Worm (Caenorhabditis elegans): ENCODE measurements around the gene K12H6.7.

ce11 chrII:2867701-2868100, 30.9 kb upstream of the K12H6.7 start, which contains the start of gene Y110A2AL.2:
- TF ChIP-seq sem-4 (tag; optimal IDR thresholded peaks at IDR 0.05), result no peak
- TF ChIP-seq aly-2 (tag; optimal IDR thresholded peaks at IDR 0.05), result no peak
- TF ChIP-seq ztf-1 (GFP tag; conservative IDR thresholded peaks at IDR 0.05), result no peak
- TF ChIP-seq ztf-11 (tag; optimal IDR thresholded peaks at IDR 0.05), result no peak
- TF ChIP-seq ama-1 (optimal IDR thresholded peaks at IDR 0.05), result no peak
- no peak for TF ChIP-seq snpc-4 (tag; optimal IDR thresholded peaks at IDR 0.05)
- TF ChIP-seq zag-1 (tag; optimal IDR thresholded peaks at IDR 0.05), result no peak
- no peak for TF ChIP-seq crh-2 (tag; optimal IDR thresholded peaks at IDR 0.05)
- TF ChIP-seq ceh-82 (tag; optimal IDR thresholded peaks at IDR 0.05), result no peak
- TF ChIP-seq dmd-4 (tag; optimal IDR thresholded peaks at IDR 0.05), result no peak
- TF ChIP-seq ZK546.5 (tag; optimal IDR thresholded peaks at IDR 0.05), result no peak

Data from whole organism, L2 larva.